Fruit fly (Drosophila melanogaster) whole organism, pupa: ENCODE data around the gene Yip1d1.

ENCODE experiments used
- CG10348 ChIP-seq: fragments of 200-800 bp; sonication (Bioruptor generic); IDR thresholded peaks from 2 replicates; pipeline ENCODE4 v1.3.6; 2022; ENCODE audit warnings: missing biosample characterization, missing genetic modification characterization
- CG12605 ChIP-seq: fragments of 200-800 bp; sonication (Bioruptor generic); IDR thresholded peaks from 2 replicates; pipeline ENCODE4 v1.3.6; 2022; ENCODE audit warnings: missing biosample characterization, missing genetic modification characterization
- CG13204 ChIP-seq: fragments of 200-800 bp; sonication (Bioruptor generic); optimal IDR thresholded peaks from 2 replicates; lab custom pipeline; 2018; ENCODE audit warnings: missing biosample characterization, mild to moderate bottlenecking, missing genetic modification characterization, moderate library complexity
- CG14655 ChIP-seq: fragments of 200-800 bp; sonication (Bioruptor generic); optimal IDR thresholded peaks from 3 replicates; lab custom pipeline; 2017; ENCODE audit warnings: mild to moderate bottlenecking, missing biosample characterization, missing genetic modification reagents, missing genetic modification characterization
- CG15710 ChIP-seq: fragments of 200-800 bp; sonication (Bioruptor generic); optimal IDR thresholded peaks from 2 replicates; lab custom pipeline; 2018; ENCODE audit warnings: missing biosample characterization, mild to moderate bottlenecking, missing genetic modification characterization, moderate library complexity
- CG17806 ChIP-seq: fragments of 200-800 bp; sonication (Bioruptor generic); optimal IDR thresholded peaks from 2 replicates; lab custom pipeline; 2018; ENCODE audit warnings: missing biosample characterization, mild to moderate bottlenecking, missing genetic modification characterization, moderate library complexity
- CG32121 ChIP-seq: fragments of 200-800 bp; sonication (Bioruptor generic); IDR thresholded peaks from 2 replicates; pipeline ENCODE4 v1.3.6; 2022; ENCODE audit warnings: missing biosample characterization, missing genetic modification characterization
- CG34367 ChIP-seq: fragments of 200-800 bp; sonication (Bioruptor generic); optimal IDR thresholded peaks from 2 replicates; lab custom pipeline; 2018; ENCODE audit warnings: missing biosample characterization, mild to moderate bottlenecking, missing genetic modification characterization
- CG4496 ChIP-seq: fragments of 200-800 bp; sonication (Bioruptor generic); IDR thresholded peaks from 3 replicates; pipeline ENCODE4 v1.3.6; 2022; ENCODE audit warnings: missing biosample characterization, missing genetic modification characterization
- CG8159 ChIP-seq: fragments of 200-800 bp; sonication (Bioruptor generic); optimal IDR thresholded peaks from 3 replicates; lab custom pipeline; 2018; ENCODE audit warnings: missing biosample characterization, mild to moderate bottlenecking, missing genetic modification characterization, moderate library complexity
- CG8301 ChIP-seq: fragments of 200-800 bp; sonication (Bioruptor generic); optimal IDR thresholded peaks from 2 replicates; lab custom pipeline; 2018; ENCODE audit warnings: missing biosample characterization, mild to moderate bottlenecking, missing genetic modification characterization
- CG9948 ChIP-seq: fragments of 200-800 bp; sonication (Bioruptor generic); optimal IDR thresholded peaks from 2 replicates; lab custom pipeline; 2018; ENCODE audit warnings: missing biosample characterization, mild to moderate bottlenecking, missing genetic modification characterization, moderate library complexity
- D1 ChIP-seq: fragments of 200-800 bp; sonication (Bioruptor generic); optimal IDR thresholded peaks from 2 replicates; lab custom pipeline; 2018; ENCODE audit warnings: missing biosample characterization, mild to moderate bottlenecking, missing genetic modification characterization, moderate library complexity
- EcR ChIP-seq: fragments of 200-800 bp; sonication (Bioruptor generic); optimal IDR thresholded peaks from 3 replicates; lab custom pipeline; 2019; ENCODE audit warnings: missing biosample characterization, missing genetic modification characterization, mild to moderate bottlenecking, moderate library complexity, missing genetic modification reagents
- Ets98B ChIP-seq: fragments of 200-800 bp; sonication (Bioruptor generic); IDR thresholded peaks from 2 replicates; pipeline ENCODE4 v1.3.6; 2022; ENCODE audit warnings: missing biosample characterization, missing genetic modification characterization
- Pif1A ChIP-seq: fragments of 200-800 bp; sonication (Bioruptor generic); optimal IDR thresholded peaks from 3 replicates; lab custom pipeline; 2016; ENCODE audit warnings: missing biosample characterization, missing genetic modification characterization
- Pif1B ChIP-seq: fragments of 200-800 bp; sonication (Bioruptor generic); optimal IDR thresholded peaks from 3 replicates; lab custom pipeline; 2016; ENCODE audit warnings: missing biosample characterization, missing genetic modification characterization
- Snoo ChIP-seq: fragments of 200-800 bp; sonication (Bioruptor generic); optimal IDR thresholded peaks from 3 replicates; lab custom pipeline; 2017; ENCODE audit warnings: missing biosample characterization, mild to moderate bottlenecking, missing genetic modification characterization, inconsistent platforms
- fd96Ca ChIP-seq: fragments of 200-800 bp; sonication (Bioruptor generic); IDR thresholded peaks from 3 replicates; pipeline ENCODE4 v1.3.6; 2022; ENCODE audit warnings: missing biosample characterization, missing genetic modification characterization
- gl ChIP-seq: fragments of 200-800 bp; sonication (Bioruptor generic); optimal IDR thresholded peaks from 2 replicates; lab custom pipeline; 2018; ENCODE audit warnings: missing biosample characterization, mild to moderate bottlenecking, missing genetic modification characterization
- rn ChIP-seq: fragments of 200-800 bp; sonication (Bioruptor generic); IDR thresholded peaks from 2 replicates; pipeline ENCODE4 v1.3.6; 2022; ENCODE audit warnings: missing biosample characterization, missing genetic modification characterization

Gene Yip1d1

dm6 chr2L:13000393-13001001 lies at the start of gene Yip1d1:
TSS of gene Yip1d1 (minus strand) at chr2L:13000635.
- TF ChIP-seq CG13204 (GFP tag; lab: Kevin White, UChicago) (no peak), D1 (tag; lab: Kevin White, UChicago) (no peak), Ets98B (GFP tag; lab: Robert Waterston, UW) (peak; percentile 8; the same call in 1 of the 2 replicates)

- TF ChIP-seq Snoo (tag; lab: Kevin White, UChicago): no peak
- TF ChIP-seq Pif1B (GFP tag; lab: Kevin White, UChicago): no peak
- TF ChIP-seq CG13204 (GFP tag; lab: Kevin White, UChicago): no peak
- no peak for TF ChIP-seq CG34367
- no peak for TF ChIP-seq fd96Ca (GFP tag; lab: Robert Waterston, UW)
- no peak for TF ChIP-seq CG32121 (GFP tag; lab: Robert Waterston, UW)
- TF ChIP-seq gl (tag; lab: Kevin White, UChicago): no peak
- TF ChIP-seq CG10348 (GFP tag; lab: Robert Waterston, UW): no peak
- TF ChIP-seq CG14655 (GFP tag; lab: Kevin White, UChicago): no peak
- TF ChIP-seq D1 (tag; lab: Kevin White, UChicago): no peak
- TF ChIP-seq CG17806: peak; percentile 23
- no peak for TF ChIP-seq Pif1A (GFP tag; lab: Kevin White, UChicago)
- TF ChIP-seq CG12605 (GFP tag; lab: Robert Waterston, UW): no peak
- TF ChIP-seq CG8159 (tag; lab: Kevin White, UChicago): peak; percentile 29
- no peak for TF ChIP-seq CG8301 (tag; lab: Kevin White, UChicago)
- TF ChIP-seq EcR (GFP tag; lab: Kevin White, UChicago): no peak
- TF ChIP-seq Ets98B (GFP tag; lab: Robert Waterston, UW): no peak
- TF ChIP-seq CG15710: peak; percentile 36
- TF ChIP-seq CG9948 (tag; lab: Kevin White, UChicago): peak; percentile 2
- no peak for TF ChIP-seq rn (GFP tag; lab: Robert Waterston, UW)
- TF ChIP-seq CG4496 (GFP tag; lab: Robert Waterston, UW): no peak
These were observed 48.7 kb upstream of the Yip1d1 start for dm6 chr2L:13049136-13049535.

- TF ChIP-seq CG4496 (GFP tag; lab: Robert Waterston, UW) (no peak), fd96Ca (GFP tag; lab: Robert Waterston, UW) (no peak), CG13204 (GFP tag; lab: Kevin White, UChicago) (no peak), CG12605 (GFP tag; lab: Robert Waterston, UW) (no peak), CG8159 (tag; lab: Kevin White, UChicago) (no peak), CG32121 (GFP tag; lab: Robert Waterston, UW) (no peak), CG14655 (GFP tag; lab: Kevin White, UChicago) (no peak), D1 (tag; lab: Kevin White, UChicago) (no peak), Pif1B (GFP tag; lab: Kevin White, UChicago) (no peak), CG34367 (no peak), CG17806 (no peak)
These were observed 45.5 kb upstream of the Yip1d1 start for dm6 chr2L:13045924-13046323.

dm6 chr2L:13044135-13044534 lies 43.7 kb upstream of the Yip1d1 start:
- TF ChIP-seq CG4496 (GFP tag; lab: Robert Waterston, UW) (0 out of 3 replicates have a peak, but pooled peaks have one; percentile 34), CG13204 (GFP tag; lab: Kevin White, UChicago) (peak; percentile 62), EcR (GFP tag; lab: Kevin White, UChicago) (peak; percentile 64), rn (GFP tag; lab: Robert Waterston, UW) (0 out of 2 replicates have a peak, but pooled peaks have one; percentile 33), CG14655 (GFP tag; lab: Kevin White, UChicago) (no peak)
- TF ChIP-seq, all 21 proteins: peak for 4

- TF ChIP-seq CG14655 (GFP tag; lab: Kevin White, UChicago) (no peak), fd96Ca (GFP tag; lab: Robert Waterston, UW) (0 out of 3 replicates have a peak, but pooled peaks have one; percentile 32), CG4496 (GFP tag; lab: Robert Waterston, UW) (0 out of 3 replicates have a peak, but pooled peaks have one; percentile 32)
- TF ChIP-seq, all 21 proteins: peak for 2
These were observed 42.0 kb upstream of the Yip1d1 start for dm6 chr2L:13042405-13042804.

- peak; percentile 42 for TF ChIP-seq gl (tag; lab: Kevin White, UChicago)
- no peak for TF ChIP-seq CG10348 (GFP tag; lab: Robert Waterston, UW)
- TF ChIP-seq CG13204 (GFP tag; lab: Kevin White, UChicago): no peak
- no peak for TF ChIP-seq D1 (tag; lab: Kevin White, UChicago)
- no peak for TF ChIP-seq Pif1B (GFP tag; lab: Kevin White, UChicago)
- peak; percentile 72 for TF ChIP-seq CG4496 (GFP tag; lab: Robert Waterston, UW)
- peak; percentile 59 for TF ChIP-seq CG12605 (GFP tag; lab: Robert Waterston, UW)
- peak; percentile 27 for TF ChIP-seq CG34367
- peak; percentile 13 for TF ChIP-seq CG8159 (tag; lab: Kevin White, UChicago)
- 0 out of 2 replicates have a peak, but pooled peaks have one; percentile 11 for TF ChIP-seq CG32121 (GFP tag; lab: Robert Waterston, UW)
- TF ChIP-seq Pif1A (GFP tag; lab: Kevin White, UChicago): peak; percentile 11
- TF ChIP-seq CG15710: peak; percentile 23
- no peak for TF ChIP-seq fd96Ca (GFP tag; lab: Robert Waterston, UW)
These were observed 35.3 kb upstream of the Yip1d1 start for dm6 chr2L:13035687-13036185.
